Fruit fly (Drosophila melanogaster) whole organism, embryonic: ENCODE results near the gene CG8289.

Experiments used
- Asciz ChIP-seq: fragments of 200-800 bp; sonication (Bioruptor generic); optimal IDR thresholded peaks from 2 replicates; lab custom pipeline; 2017; ENCODE audit warnings: missing biosample characterization, mild to moderate bottlenecking, missing genetic modification characterization, missing genetic modification reagents
- Bgb ChIP-seq: fragments of 200-800 bp; sonication (Bioruptor generic); IDR thresholded peaks from 2 replicates; pipeline ENCODE4 v1.3.6; 2022; ENCODE audit warnings: missing biosample characterization, missing genetic modification characterization; ENCODE audit not compliant: partially characterized antibody
- CG10543 ChIP-seq: fragments of 200-800 bp; sonication (Bioruptor generic); optimal IDR thresholded peaks from 3 replicates; lab custom pipeline; 2017; ENCODE audit warnings: missing biosample characterization, mild to moderate bottlenecking, missing genetic modification characterization, moderate library complexity
- CG10565 ChIP-seq: fragments of 200-800 bp; sonication (Bioruptor generic); optimal IDR thresholded peaks from 3 replicates; lab custom pipeline; 2016; ENCODE audit warnings: missing biosample characterization, mild to moderate bottlenecking, missing genetic modification characterization
- CG11085 ChIP-seq: fragments of 200-800 bp; sonication (Bioruptor generic); IDR thresholded peaks from 2 replicates; pipeline ENCODE4 v1.3.6; 2022; ENCODE audit warnings: missing biosample characterization, missing genetic modification characterization
- CG11093 ChIP-seq: fragments of 200-800 bp; sonication (Bioruptor generic); IDR thresholded peaks from 3 replicates; pipeline ENCODE4 v1.3.6; 2022; ENCODE audit warnings: missing biosample characterization, missing genetic modification characterization
- CG11695 ChIP-seq: fragments of 200-800 bp; sonication (Bioruptor generic); IDR thresholded peaks from 3 replicates; pipeline ENCODE4 v1.3.6; 2022; ENCODE audit warnings: missing biosample characterization, missing genetic modification characterization
- CG12219 ChIP-seq: fragments of 200-800 bp; sonication (Bioruptor generic); optimal IDR thresholded peaks from 3 replicates; lab custom pipeline; 2018; ENCODE audit warnings: missing biosample characterization, mild to moderate bottlenecking, missing genetic modification characterization
- CG12299 ChIP-seq: fragments of 200-800 bp; sonication (Bioruptor generic); optimal IDR thresholded peaks from 2 replicates; lab custom pipeline; 2018; ENCODE audit warnings: missing biosample characterization, mild to moderate bottlenecking, missing genetic modification characterization
- CG12744 ChIP-seq: fragments of 200-800 bp; sonication (Bioruptor generic); optimal IDR thresholded peaks from 2 replicates; lab custom pipeline; 2016; ENCODE audit warnings: missing biosample characterization, missing genetic modification characterization
- CG14441 ChIP-seq: fragments of 200-800 bp; sonication (Bioruptor generic); IDR thresholded peaks from 2 replicates; pipeline ENCODE4 v1.3.6; 2022; ENCODE audit warnings: missing biosample characterization, missing genetic modification characterization
- CG14710 ChIP-seq: fragments of 200-800 bp; sonication (Bioruptor generic); optimal IDR thresholded peaks from 3 replicates; lab custom pipeline; 2019; ENCODE audit warnings: missing biosample characterization, mild to moderate bottlenecking, missing genetic modification characterization, moderate library complexity
- CG14965 ChIP-seq: fragments of 200-800 bp; sonication (Bioruptor generic); optimal IDR thresholded peaks from 2 replicates; lab custom pipeline; 2016; ENCODE audit warnings: missing biosample characterization, missing genetic modification characterization, borderline replicate concordance
- CG1602 ChIP-seq: fragments of 200-800 bp; sonication (Bioruptor generic); optimal IDR thresholded peaks from 3 replicates; lab custom pipeline; 2016; ENCODE audit warnings: missing biosample characterization, missing genetic modification characterization
- CG16815 ChIP-seq: fragments of 200-800 bp; sonication (Bioruptor generic); optimal IDR thresholded peaks from 3 replicates; lab custom pipeline; 2017; ENCODE audit warnings: missing biosample characterization, mild to moderate bottlenecking, missing genetic modification characterization
- CG17568 ChIP-seq: fragments of 200-800 bp; sonication (Bioruptor generic); optimal IDR thresholded peaks from 2 replicates; lab custom pipeline; 2018; ENCODE audit warnings: missing biosample characterization, mild to moderate bottlenecking, missing genetic modification characterization, moderate library complexity
- CG18599 ChIP-seq: fragments of 200-800 bp; sonication (Bioruptor generic); optimal IDR thresholded peaks from 3 replicates; lab custom pipeline; 2017; ENCODE audit warnings: missing biosample characterization, missing genetic modification characterization, mild to moderate bottlenecking, moderate library complexity, missing genetic modification reagents
- CG2202 ChIP-seq: fragments of 200-800 bp; sonication (Bioruptor generic); optimal IDR thresholded peaks from 2 replicates; lab custom pipeline; 2018; ENCODE audit warnings: missing biosample characterization, mild to moderate bottlenecking, missing genetic modification characterization
- CG31224 ChIP-seq: fragments of 200-800 bp; sonication (Bioruptor generic); IDR thresholded peaks from 2 replicates; pipeline ENCODE4 v1.3.6; 2022; ENCODE audit warnings: missing biosample characterization, missing genetic modification characterization
- CG3163 ChIP-seq: fragments of 200-800 bp; sonication (Bioruptor generic); optimal IDR thresholded peaks from 3 replicates; lab custom pipeline; 2016; ENCODE audit warnings: missing biosample characterization, missing genetic modification characterization
- CG34422 ChIP-seq: fragments of 200-800 bp; sonication (Bioruptor generic); IDR thresholded peaks from 3 replicates; pipeline ENCODE4 v1.3.6; 2022; ENCODE audit warnings: missing biosample characterization, missing genetic modification characterization
- CTCF ChIP-seq: fragments of 200-800 bp; sonication (Bioruptor generic); optimal IDR thresholded peaks from 2 replicates; lab custom pipeline; 2017; ENCODE audit warnings: missing biosample characterization, mild to moderate bottlenecking, missing genetic modification characterization, moderate library complexity
- D19A ChIP-seq: fragments of 200-800 bp; optimal IDR thresholded peaks from 3 replicates; lab custom pipeline; 2019; ENCODE audit warnings: missing biosample characterization, mild to moderate bottlenecking, missing genetic modification characterization, moderate library complexity
- Dip2 ChIP-seq: fragments of 200-800 bp; sonication (Bioruptor generic); IDR thresholded peaks from 2 replicates; pipeline ENCODE4 v1.3.6; 2022; ENCODE audit warnings: missing biosample characterization, missing genetic modification characterization
- Drgx ChIP-seq: fragments of 200-800 bp; sonication (Bioruptor generic); IDR thresholded peaks from 2 replicates; pipeline ENCODE4 v1.3.6; 2022; ENCODE audit warnings: missing biosample characterization, missing genetic modification characterization
- Fer2 ChIP-seq: fragments of 200-800 bp; sonication (Bioruptor generic); optimal IDR thresholded peaks from 2 replicates; lab custom pipeline; 2018; ENCODE audit warnings: missing biosample characterization, mild to moderate bottlenecking, missing genetic modification characterization, moderate library complexity
- GATAe ChIP-seq: fragments of 200-800 bp; sonication (Bioruptor generic); conservative IDR thresholded peaks from 2 replicates; pipeline ENCODE4 v1.3.6; 2022; ENCODE audit warnings: missing biosample characterization, missing genetic modification characterization
- HLH4C ChIP-seq: fragments of 200-800 bp; sonication (Bioruptor generic); IDR thresholded peaks from 3 replicates; pipeline ENCODE4 v1.3.6; 2022; ENCODE audit warnings: missing biosample characterization, missing genetic modification characterization; ENCODE audit not compliant: partially characterized antibody
- Nf-YA ChIP-seq: fragments of 200-800 bp; sonication (Bioruptor generic); IDR thresholded peaks from 2 replicates; pipeline ENCODE4 v1.3.6; 2022; ENCODE audit warnings: missing biosample characterization, missing genetic modification characterization
- Opbp ChIP-seq: fragments of 200-800 bp; sonication (Bioruptor generic); IDR thresholded peaks from 3 replicates; pipeline ENCODE4 v1.3.6; 2022; ENCODE audit warnings: missing biosample characterization, missing genetic modification characterization; ENCODE audit not compliant: partially characterized antibody
- Tbp ChIP-seq: fragments of >200 bp; optimal IDR thresholded peaks from 2 replicates; lab custom pipeline; 2018; ENCODE audit warnings: missing biosample characterization, missing genetic modification characterization
- al ChIP-seq: fragments of 200-800 bp; sonication (Bioruptor generic); IDR thresholded peaks from 2 replicates; pipeline ENCODE4 v1.3.6; 2022; ENCODE audit warnings: missing biosample characterization, missing genetic modification characterization
- aop ChIP-seq: fragments of 200-800 bp; sonication (Bioruptor generic); IDR thresholded peaks from 2 replicates; pipeline ENCODE4 v1.3.6; 2022; ENCODE audit warnings: missing biosample characterization, missing genetic modification characterization
- ap ChIP-seq: fragments of 200-800 bp; sonication (Bioruptor generic); IDR thresholded peaks from 2 replicates; pipeline ENCODE4 v1.3.6; 2022; ENCODE audit warnings: missing biosample characterization, missing genetic modification characterization
- bcd ChIP-seq: fragments of 200-800 bp; sonication (Bioruptor generic); optimal IDR thresholded peaks from 2 replicates; lab custom pipeline; 2017; ENCODE audit warnings: missing biosample characterization, mild to moderate bottlenecking, missing genetic modification characterization
- bsh ChIP-seq, 2 experiments: fragments of 200-800 bp; sonication (Bioruptor generic); optimal IDR thresholded peaks; 2 replicates each; lab custom pipeline; 2017 to 2018; ENCODE audit warnings: mild to moderate bottlenecking in 2 of 2, missing biosample characterization in 2 of 2, missing genetic modification characterization in 2 of 2, moderate library complexity in 1 of 2
- btn ChIP-seq: fragments of 200-800 bp; sonication (Bioruptor generic); optimal IDR thresholded peaks from 2 replicates; lab custom pipeline; 2016; ENCODE audit warnings: missing biosample characterization, missing genetic modification characterization
- cas ChIP-seq: fragments of 200-800 bp; sonication (Bioruptor generic); IDR thresholded peaks from 2 replicates; pipeline ENCODE4 v1.3.6; 2022; ENCODE audit warnings: missing biosample characterization, missing genetic modification characterization
- chif ChIP-seq, 2 experiments: fragments of 200-800 bp; sonication (Bioruptor generic); optimal IDR thresholded peaks; 3 replicates each; lab custom pipeline; 2016; ENCODE audit warnings: missing biosample characterization in 2 of 2, missing genetic modification characterization in 2 of 2
- dati ChIP-seq: fragments of 200-800 bp; sonication (Bioruptor generic); IDR thresholded peaks from 2 replicates; pipeline ENCODE4 v1.3.6; 2022; ENCODE audit warnings: missing biosample characterization, missing genetic modification characterization
- fd96Cb ChIP-seq: fragments of 200-800 bp; sonication (Bioruptor generic); optimal IDR thresholded peaks from 2 replicates; lab custom pipeline; 2018; ENCODE audit warnings: missing biosample characterization, mild to moderate bottlenecking, missing genetic modification characterization, moderate library complexity
- gce ChIP-seq: fragments of 200-800 bp; sonication (Bioruptor generic); IDR thresholded peaks from 3 replicates; pipeline ENCODE4 v1.3.6; 2022; ENCODE audit warnings: missing biosample characterization, missing genetic modification characterization
- her ChIP-seq: fragments of 200-800 bp; sonication (Bioruptor generic); optimal IDR thresholded peaks from 2 replicates; lab custom pipeline; 2016; ENCODE audit warnings: missing biosample characterization, missing genetic modification characterization
- insv ChIP-seq, 2 experiments: fragments of 200-800 bp; sonication (Bioruptor generic); optimal IDR thresholded peaks; 3 replicates each; lab custom pipeline; 2016 to 2018; ENCODE audit warnings: missing biosample characterization in 2 of 2, missing genetic modification characterization in 2 of 2
- jing ChIP-seq: fragments of 200-800 bp; sonication (Bioruptor generic); optimal IDR thresholded peaks from 2 replicates; lab custom pipeline; 2018; ENCODE audit warnings: missing biosample characterization, mild to moderate bottlenecking, missing genetic modification characterization
- kah ChIP-seq: fragments of 200-800 bp; sonication (Bioruptor generic); optimal IDR thresholded peaks from 2 replicates; lab custom pipeline; 2018; ENCODE audit warnings: missing biosample characterization, mild to moderate bottlenecking, missing genetic modification characterization
- pfk ChIP-seq: fragments of 200-800 bp; sonication (Bioruptor generic); optimal IDR thresholded peaks from 2 replicates; lab custom pipeline; 2018; ENCODE audit warnings: missing biosample characterization, mild to moderate bottlenecking, missing genetic modification characterization, moderate library complexity
- sr ChIP-seq: fragments of 200-800 bp; sonication (Bioruptor generic); IDR thresholded peaks from 3 replicates; pipeline ENCODE4 v1.3.6; 2022; ENCODE audit warnings: missing biosample characterization, missing genetic modification characterization
- tna ChIP-seq: fragments of 200-800 bp; sonication (Bioruptor generic); IDR thresholded peaks from 2 replicates; pipeline ENCODE4 v1.3.6; 2022; ENCODE audit warnings: missing biosample characterization, missing genetic modification characterization; ENCODE audit not compliant: partially characterized antibody
- tup ChIP-seq: fragments of 200-800 bp; sonication (Bioruptor generic); optimal IDR thresholded peaks from 2 replicates; lab custom pipeline; 2016; ENCODE audit warnings: missing biosample characterization, mild to moderate bottlenecking, missing genetic modification characterization, moderate library complexity
- zen ChIP-seq: fragments of 200-800 bp; sonication (Bioruptor generic); optimal IDR thresholded peaks from 3 replicates; lab custom pipeline; 2018; ENCODE audit warnings: missing biosample characterization, mild to moderate bottlenecking, missing genetic modification characterization, moderate library complexity

CG8289 gene

DNA sequence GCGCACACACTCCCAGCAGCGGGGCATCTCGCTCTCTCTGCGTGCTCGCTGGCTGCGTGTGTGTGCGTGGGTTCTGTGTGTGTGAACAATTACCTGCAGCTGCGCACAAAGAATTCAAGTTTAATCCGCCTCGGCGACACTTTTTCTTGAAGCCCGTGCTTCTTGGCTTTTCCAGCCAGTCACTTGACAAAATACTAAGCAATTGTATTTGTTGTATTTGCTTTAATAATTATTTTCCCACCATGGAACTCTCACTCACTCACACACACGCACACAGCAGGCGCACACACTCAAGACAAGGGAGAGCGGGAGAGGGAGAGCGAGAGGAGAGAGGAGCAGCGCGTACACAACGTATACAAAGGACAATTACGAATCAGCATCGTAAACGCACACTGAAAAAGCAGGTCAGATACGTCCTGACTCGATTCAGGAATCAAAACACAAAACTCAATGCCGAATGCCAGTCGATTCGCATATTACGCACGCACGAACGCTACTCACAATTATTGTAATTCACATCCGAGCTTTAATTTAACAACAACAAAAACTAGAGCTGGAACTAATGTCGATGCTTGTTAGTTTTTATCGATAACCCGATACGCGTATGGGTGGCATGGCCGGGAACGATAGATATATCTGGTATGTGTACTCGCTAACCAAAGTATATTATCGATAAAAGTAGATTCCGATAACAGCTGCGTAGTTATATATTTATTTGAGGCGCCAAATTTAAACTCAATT lies 16.3 kb upstream of the CG8289 start, which contains the start of gene RhoGAPp190 (continued):
- TF ChIP-seq kah, result no peak
- no peak for TF ChIP-seq CG16815 (GFP tag; lab: Kevin White, UChicago)
- no peak for TF ChIP-seq Nf-YA
- TF ChIP-seq chif (GFP tag; optimal IDR thresholded peaks at IDR 0.05; lab: Kevin White, UChicago), result no peak
- no peak for TF ChIP-seq al (GFP tag; lab: Robert Waterston, UW)
- no peak for TF ChIP-seq CG12299 (tag; lab: Kevin White, UChicago)
- no peak for TF ChIP-seq CG1602 (GFP tag; lab: Kevin White, UChicago)
- TF ChIP-seq gce (GFP tag; lab: Robert Waterston, UW), result no peak
- TF ChIP-seq GATAe, result no peak
- no peak for TF ChIP-seq cas (GFP tag; lab: Robert Waterston, UW)
- TF ChIP-seq Asciz (GFP tag; lab: Kevin White, UChicago), result no peak
- TF ChIP-seq CG3163, result no peak
- no peak for TF ChIP-seq Fer2 (tag; lab: Kevin White, UChicago)
- TF ChIP-seq CG2202 (tag; lab: Kevin White, UChicago), result no peak
- TF ChIP-seq her (GFP tag; lab: Kevin White, UChicago), result no peak
- TF ChIP-seq Tbp (GFP tag; lab: Kevin White, UChicago), result no peak
- TF ChIP-seq bcd (GFP tag; lab: Kevin White, UChicago), result no peak
- no peak for TF ChIP-seq jing (GFP tag; lab: Kevin White, UChicago)
- 0 out of 3 replicates have a peak, but pooled peaks have one; percentile 8 for TF ChIP-seq sr (GFP tag; lab: Robert Waterston, UW)
- TF ChIP-seq CG10543 (GFP tag; lab: Kevin White, UChicago), result no peak
- TF ChIP-seq D19A (tag; lab: Kevin White, UChicago), result no peak
- peak; percentile 48 for TF ChIP-seq CG14710
- no peak for TF ChIP-seq CG11085
- no peak for TF ChIP-seq CG11695 (GFP tag; lab: Robert Waterston, UW)
- TF ChIP-seq CG18599 (GFP tag; lab: Kevin White, UChicago), result no peak
- no peak for TF ChIP-seq CTCF (GFP tag; lab: Kevin White, UChicago)
- no peak for TF ChIP-seq CG14965 (GFP tag; lab: Kevin White, UChicago)
- no peak for TF ChIP-seq fd96Cb
- no peak for TF ChIP-seq ap (GFP tag; lab: Robert Waterston, UW)
- no peak for TF ChIP-seq bsh (GFP tag; optimal IDR thresholded peaks at IDR 0.05; lab: Kevin White, UChicago)
- TF ChIP-seq tna (GFP tag; lab: Robert Waterston, UW), result peak; percentile 96
- peak; percentile 92 for TF ChIP-seq Opbp (GFP tag; lab: Robert Waterston, UW)
- no peak for TF ChIP-seq dati (GFP tag; lab: Robert Waterston, UW)
- no peak for TF ChIP-seq CG10565 (GFP tag; lab: Kevin White, UChicago)
- TF ChIP-seq aop (GFP tag; lab: Robert Waterston, UW), result no peak
- no peak for TF ChIP-seq CG17568
- no peak for TF ChIP-seq insv (GFP tag; optimal IDR thresholded peaks at IDR 0.05; lab: Kevin White, UChicago)
- no peak for TF ChIP-seq CG31224
- TF ChIP-seq CG12219 (GFP tag; lab: Kevin White, UChicago), result no peak
- TF ChIP-seq HLH4C, result peak; percentile 98
- TF ChIP-seq CG11093, result no peak
- TF ChIP-seq Dip2 (GFP tag; lab: Robert Waterston, UW), result no peak
- no peak for TF ChIP-seq CG12744 (GFP tag; lab: Kevin White, UChicago)
- no peak for TF ChIP-seq Drgx (GFP tag; lab: Robert Waterston, UW)
- TF ChIP-seq CG14441 (GFP tag; lab: Robert Waterston, UW), result no peak
- TF ChIP-seq btn (GFP tag; lab: Kevin White, UChicago), result no peak
- TF ChIP-seq pfk (GFP tag; lab: Kevin White, UChicago), result no peak
- no peak for TF ChIP-seq tup
- TF ChIP-seq zen (tag; lab: Kevin White, UChicago), result peak; percentile 50
- peak; percentile 96 for TF ChIP-seq Bgb (GFP tag; lab: Robert Waterston, UW)
- TF ChIP-seq CG34422 (GFP tag; lab: Robert Waterston, UW), result no peak
